Worm (Caenorhabditis elegans) whole organism, L3 larva: Measurements from ENCODE around the gene K02F3.2.

Experiments used
- R02D3.7 ChIP-seq: fragments of 150-350 bp; optimal IDR thresholded peaks from 2 replicates; lab custom pipeline; 2014; ENCODE audit warnings: missing biosample characterization, missing genetic modification characterization
- ZK546.5 ChIP-seq: sonication (generic microtip); optimal IDR thresholded peaks from 2 replicates; lab custom pipeline; 2017; ENCODE audit warnings: missing biosample characterization, missing genetic modification characterization
- aly-2 ChIP-seq: fragments of 150-350 bp; optimal IDR thresholded peaks from 2 replicates; lab custom pipeline; 2014; ENCODE audit warnings: missing biosample characterization, missing genetic modification characterization
- ama-1 ChIP-seq: fragments of 150-350 bp; optimal IDR thresholded peaks from 2 replicates; lab custom pipeline; 2018
- ceh-16 ChIP-seq: sonication (generic microtip); optimal IDR thresholded peaks from 2 replicates; lab custom pipeline; 2017; ENCODE audit warnings: missing biosample characterization, missing genetic modification characterization
- ceh-28 ChIP-seq: fragments of 150-350 bp; optimal IDR thresholded peaks from 2 replicates; lab custom pipeline; 2014; ENCODE audit warnings: missing biosample characterization, missing genetic modification reagents, missing genetic modification characterization
- ceh-9 ChIP-seq: sonication (generic microtip); optimal IDR thresholded peaks from 2 replicates; lab custom pipeline; 2018; ENCODE audit warnings: missing biosample characterization, missing genetic modification characterization
- egl-27 ChIP-seq: sonication (generic microtip); optimal IDR thresholded peaks from 4 replicates; lab custom pipeline; 2017; ENCODE audit warnings: missing biosample characterization, missing genetic modification reagents, missing genetic modification characterization
- egl-5 ChIP-seq: fragments of 150-350 bp; optimal IDR thresholded peaks from 2 replicates; lab custom pipeline; 2017; ENCODE audit warnings: missing biosample characterization, missing genetic modification reagents, missing genetic modification characterization, inconsistent platforms
- elt-1 ChIP-seq: fragments of 150-350 bp; optimal IDR thresholded peaks from 2 replicates; lab custom pipeline; 2014; ENCODE audit warnings: missing biosample characterization, missing genetic modification characterization
- elt-2 ChIP-seq: sonication (generic microtip); optimal IDR thresholded peaks from 2 replicates; lab custom pipeline; 2016; ENCODE audit warnings: missing genetic modification reagents, mild to moderate bottlenecking, missing genetic modification characterization, missing compliant biosample characterization
- elt-3 ChIP-seq, 3 experiments: fragments of 150-350 bp in 1 of 3; sonication (generic microtip) in 2 of 3; optimal IDR thresholded peaks; 2 replicates in 2 of 3; 4 replicates in 1 of 3; lab custom pipeline; 2014 to 2017; ENCODE audit warnings: missing biosample characterization in 3 of 3, missing genetic modification characterization in 3 of 3
- eor-1 ChIP-seq, 2 experiments: fragments of 150-350 bp; optimal IDR thresholded peaks; 2 replicates each; lab custom pipeline; 2014 to 2018; ENCODE audit warnings: missing biosample characterization in 2 of 2, missing genetic modification characterization in 2 of 2
- fkh-2 ChIP-seq: fragments of 150-350 bp; optimal IDR thresholded peaks from 2 replicates; lab custom pipeline; 2014; ENCODE audit warnings: missing biosample characterization, missing genetic modification reagents, missing genetic modification characterization
- hmg-11 ChIP-seq: sonication (generic microtip); optimal IDR thresholded peaks from 2 replicates; lab custom pipeline; 2016; ENCODE audit warnings: missing genetic modification characterization, missing compliant biosample characterization
- jun-1 ChIP-seq: fragments of 150-350 bp; optimal IDR thresholded peaks from 2 replicates; lab custom pipeline; 2014; ENCODE audit warnings: missing biosample characterization, missing genetic modification reagents, missing genetic modification characterization
- lin-15B ChIP-seq: fragments of 150-350 bp; optimal IDR thresholded peaks from 2 replicates; lab custom pipeline; 2014; ENCODE audit warnings: missing biosample characterization, missing genetic modification characterization
- lin-39 ChIP-seq: fragments of 150-350 bp; optimal IDR thresholded peaks from 2 replicates; lab custom pipeline; 2018; ENCODE audit warnings: missing biosample characterization, missing genetic modification reagents, missing genetic modification characterization
- lsy-12 ChIP-seq: sonication (generic microtip); optimal IDR thresholded peaks from 2 replicates; lab custom pipeline; 2016; ENCODE audit warnings: mild to moderate bottlenecking, missing genetic modification characterization, missing compliant biosample characterization
- mdl-1 ChIP-seq: fragments of 150-350 bp; optimal IDR thresholded peaks from 2 replicates; lab custom pipeline; 2014; ENCODE audit warnings: missing biosample characterization, missing genetic modification characterization
- nfya-1 ChIP-seq: sonication (generic microtip); optimal IDR thresholded peaks from 2 replicates; lab custom pipeline; 2017; ENCODE audit warnings: missing genetic modification characterization, mild to moderate bottlenecking, missing compliant biosample characterization, antibody characterized with exemption, moderate library complexity; ENCODE audit not compliant: insufficient read depth
- nhr-12 ChIP-seq: fragments of 150-350 bp; optimal IDR thresholded peaks from 2 replicates; lab custom pipeline; 2014; ENCODE audit warnings: missing biosample characterization, missing genetic modification characterization
- nhr-23 ChIP-seq: fragments of 150-350 bp; optimal IDR thresholded peaks from 2 replicates; lab custom pipeline; 2014; ENCODE audit warnings: missing biosample characterization, missing genetic modification reagents, missing genetic modification characterization
- nhr-237 ChIP-seq: fragments of 150-350 bp; optimal IDR thresholded peaks from 2 replicates; lab custom pipeline; 2014; ENCODE audit warnings: missing biosample characterization, missing genetic modification characterization
- nhr-25 ChIP-seq: sonication (generic microtip); optimal IDR thresholded peaks from 2 replicates; lab custom pipeline; 2017; ENCODE audit warnings: missing biosample characterization, missing genetic modification characterization
- nhr-28 ChIP-seq: fragments of 150-350 bp; optimal IDR thresholded peaks from 2 replicates; lab custom pipeline; 2014; ENCODE audit warnings: missing biosample characterization, missing genetic modification characterization
- nhr-43 ChIP-seq: sonication (generic microtip); optimal IDR thresholded peaks from 2 replicates; lab custom pipeline; 2016; ENCODE audit warnings: mild to moderate bottlenecking, missing genetic modification characterization, missing compliant biosample characterization; ENCODE audit not compliant: poor library complexity, severe bottlenecking
- nhr-67 ChIP-seq: fragments of 150-350 bp; optimal IDR thresholded peaks from 2 replicates; lab custom pipeline; 2014; ENCODE audit warnings: missing biosample characterization, missing genetic modification characterization
- nhr-76 ChIP-seq: fragments of 150-350 bp; sonication (generic microtip); optimal IDR thresholded peaks from 5 replicates; lab custom pipeline; 2014; ENCODE audit warnings: missing biosample characterization, missing genetic modification characterization
- pha-4 ChIP-seq: fragments of 150-350 bp; optimal IDR thresholded peaks from 2 replicates; lab custom pipeline; 2014; ENCODE audit warnings: missing biosample characterization, missing genetic modification reagents, missing genetic modification characterization
- pqm-1 ChIP-seq: fragments of 150-350 bp; optimal IDR thresholded peaks from 2 replicates; lab custom pipeline; 2017; ENCODE audit warnings: missing biosample characterization, missing genetic modification characterization, inconsistent platforms
- sea-2 ChIP-seq: fragments of 150-350 bp; sonication (generic microtip); optimal IDR thresholded peaks from 4 replicates; lab custom pipeline; 2014; ENCODE audit warnings: missing biosample characterization, missing genetic modification reagents, missing genetic modification characterization
- skn-1 ChIP-seq: fragments of 150-350 bp; optimal IDR thresholded peaks from 2 replicates; lab custom pipeline; 2014; ENCODE audit warnings: missing biosample characterization, missing genetic modification characterization
- snpc-4 ChIP-seq: fragments of 150-350 bp; optimal IDR thresholded peaks from 2 replicates; lab custom pipeline; 2014; ENCODE audit warnings: missing biosample characterization, missing genetic modification characterization
- tbx-2 ChIP-seq: sonication (generic microtip); optimal IDR thresholded peaks from 2 replicates; lab custom pipeline; 2016; ENCODE audit warnings: mild to moderate bottlenecking, missing genetic modification characterization, missing compliant biosample characterization
- unc-39 ChIP-seq: sonication (generic microtip); optimal IDR thresholded peaks from 4 replicates; lab custom pipeline; 2017; ENCODE audit warnings: missing biosample characterization, missing genetic modification characterization
- zag-1 ChIP-seq: fragments of 150-350 bp; optimal IDR thresholded peaks from 2 replicates; lab custom pipeline; 2014; ENCODE audit warnings: missing biosample characterization, missing genetic modification characterization
- ztf-11 ChIP-seq: fragments of 150-350 bp; optimal IDR thresholded peaks from 2 replicates; lab custom pipeline; 2014; ENCODE audit warnings: missing biosample characterization, missing genetic modification characterization
- ztf-4 ChIP-seq: fragments of 150-350 bp; optimal IDR thresholded peaks from 2 replicates; lab custom pipeline; 2014; ENCODE audit warnings: missing biosample characterization, missing genetic modification characterization

The K02F3.2 gene

ce11 chrIII:845485-845884, at the start of gene K02F3.2:
TSS of gene K02F3.2 (plus strand) at chrIII:845841.
- TF ChIP-seq elt-2 (peak; percentile 71), nfya-1 (tag; lab: Kevin White, UChicago) (peak; percentile 30), jun-1 (peak; percentile 76), nhr-25 (tag; lab: Kevin White, UChicago) (peak; percentile 4), aly-2 (no peak), elt-1 (tag; lab: Kevin White, UChicago) (peak; percentile 53), lin-15B (tag; lab: Kevin White, UChicago) (peak; percentile 28), egl-5 (tag; lab: Kevin White, UChicago) (no peak), ceh-28 (tag; lab: Kevin White, UChicago) (peak; percentile 12), ZK546.5 (tag; lab: Kevin White, UChicago) (no peak), hmg-11 (tag; lab: Kevin White, UChicago) (peak; percentile 12), nhr-23 (tag; lab: Kevin White, UChicago) (peak; percentile 65), zag-1 (no peak), nhr-12 (tag; lab: Kevin White, UChicago) (no peak), elt-3 (tag; optimal IDR thresholded peaks at IDR 0.05; lab: Kevin White, UChicago) (no peak), ama-1 (peak; percentile 45), ceh-16 (tag; lab: Kevin White, UChicago) (no peak), sea-2 (GFP tag; lab: Kevin White, UChicago) (no peak), nhr-43 (tag; lab: Kevin White, UChicago) (peak; percentile 80), nhr-76 (tag; lab: Kevin White, UChicago) (no peak), nhr-237 (no peak), mdl-1 (no peak), pqm-1 (tag; lab: Kevin White, UChicago) (peak; percentile 84), pha-4 (tag; lab: Kevin White, UChicago) (peak; percentile 86), snpc-4 (tag; lab: Kevin White, UChicago) (no peak), nhr-28 (tag; lab: Kevin White, UChicago) (no peak), R02D3.7 (no peak), ztf-11 (tag; lab: Kevin White, UChicago) (no peak), nhr-67 (tag; lab: Kevin White, UChicago) (no peak)

- no peak for TF ChIP-seq tbx-2 (tag; lab: Kevin White, UChicago)
- TF ChIP-seq jun-1 = no peak
Measured at ce11 chrIII:797507-797906, 48.1 kb upstream of the K02F3.2 start.

- TF ChIP-seq snpc-4 (tag; lab: Kevin White, UChicago) (no peak), egl-27 (tag; lab: Kevin White, UChicago) (no peak), zag-1 (no peak), ceh-9 (tag; lab: Kevin White, UChicago) (no peak), nhr-28 (tag; lab: Kevin White, UChicago) (no peak), lsy-12 (tag; lab: Kevin White, UChicago) (no peak), jun-1 (no peak), unc-39 (tag; lab: Kevin White, UChicago) (no peak), ztf-4 (tag; lab: Kevin White, UChicago) (no peak), eor-1 (tag; optimal IDR thresholded peaks at IDR 0.05; lab: Kevin White, UChicago) (no peak), lin-39 (no peak), R02D3.7 (no peak), nhr-23 (tag; lab: Kevin White, UChicago) (no peak), fkh-2 (tag; lab: Kevin White, UChicago) (no peak), skn-1 (no peak)
- TF ChIP-seq, all 47 proteins: peak for 0
Measured at ce11 chrIII:802041-802440, 43.6 kb upstream of the K02F3.2 start.

- TF ChIP-seq nhr-23 (tag; lab: Kevin White, UChicago) = no peak
- TF ChIP-seq lsy-12 (tag; lab: Kevin White, UChicago) = no peak
- TF ChIP-seq ceh-16 (tag; lab: Kevin White, UChicago) = no peak
- TF ChIP-seq nhr-237 = no peak
- TF ChIP-seq skn-1 = no peak
- TF ChIP-seq lin-15B (tag; lab: Kevin White, UChicago) = no peak
- TF ChIP-seq zag-1 = no peak
- TF ChIP-seq ceh-9 (tag; lab: Kevin White, UChicago) = no peak
- TF ChIP-seq, all 47 proteins: peak for 0
Measured at ce11 chrIII:811544-811943, 34.1 kb upstream of the K02F3.2 start, which contains the start of gene daf-7. TSS of gene daf-7 (plus strand) at chrIII:811844.
